1 fruit fly cellular context compared by ENCODE assay signal in genomic region chr3L:19326029-19326428, dm6.
TF ChIP-seq lines count a peak whose summit lies in the region.

No protein-coding gene starts in this region.

TF ChIP-seq in whole organism, embryonic, 481 proteins besides CTCF, POLR2A, EP300 and RAD21 (continued from another document):
- TF ChIP-seq CG7745 (tag; optimal IDR thresholded peaks at IDR 0.05; lab: Kevin White, UChicago) (no peak), CG11093 (GFP tag; IDR thresholded peaks at IDR 0.05; lab: Robert Waterston, UW) (no peak), CG17359 (tag; optimal IDR thresholded peaks at IDR 0.05; lab: Kevin White, UChicago) (peak; percentile 13), dm (GFP tag; optimal IDR thresholded peaks at IDR 0.05; lab: Kevin White, UChicago) (no peak), CG7963 (GFP tag; IDR thresholded peaks at IDR 0.05; lab: Robert Waterston, UW; ENCODE audit: partially characterized antibody) (no peak), sens (GFP tag; lab: Kevin White, UChicago) (no peak), ap (GFP tag; IDR thresholded peaks at IDR 0.05; lab: Robert Waterston, UW) (no peak), CG7271 (tag; optimal IDR thresholded peaks at IDR 0.05; lab: Kevin White, UChicago) (no peak), grau (tag; optimal IDR thresholded peaks at IDR 0.05; lab: Kevin White, UChicago) (peak; percentile 68), CG11695 (GFP tag; IDR thresholded peaks at IDR 0.05; lab: Robert Waterston, UW) (no peak; the same call in 2 of the 3 replicates), zf30C (GFP tag; optimal IDR thresholded peaks at IDR 0.05; lab: Kevin White, UChicago) (no peak), org-1 (GFP tag; optimal IDR thresholded peaks at IDR 0.05; lab: Kevin White, UChicago) (no peak), CG1603 (tag; optimal IDR thresholded peaks at IDR 0.05; lab: Kevin White, UChicago) (no peak), Ets65A (GFP tag; lab: Kevin White, UChicago) (peak; percentile 91), fd102C (GFP tag; optimal IDR thresholded peaks at IDR 0.05; lab: Kevin White, UChicago) (no peak), CG14050 (GFP tag; IDR thresholded peaks at IDR 0.05; lab: Robert Waterston, UW) (0 out of 3 replicates have a peak, but pooled peaks have one; percentile 19), Bdp1 (GFP tag; optimal IDR thresholded peaks at IDR 0.05; lab: Kevin White, UChicago) (no peak), so (GFP tag; IDR thresholded peaks at IDR 0.05; lab: Robert Waterston, UW) (0 out of 3 replicates have a peak, but pooled peaks have one; percentile 33), B-H2 (GFP tag; optimal IDR thresholded peaks at IDR 0.05; lab: Kevin White, UChicago) (no peak), cwo (GFP tag; optimal IDR thresholded peaks at IDR 0.05; lab: Kevin White, UChicago) (no peak), tgo (GFP tag; IDR thresholded peaks at IDR 0.05; lab: Robert Waterston, UW) (peak; percentile 32; the same call in 2 of the 3 replicates), PHDP (tag; optimal IDR thresholded peaks at IDR 0.05; lab: Kevin White, UChicago) (peak; percentile 32), nmo (GFP tag; optimal IDR thresholded peaks at IDR 0.05; lab: Kevin White, UChicago) (peak; percentile 22), phol (tag; optimal IDR thresholded peaks at IDR 0.05; lab: Kevin White, UChicago) (peak; percentile 16), CG4360 (GFP tag; IDR thresholded peaks at IDR 0.05; lab: Robert Waterston, UW) (no peak), tll (GFP tag; optimal IDR thresholded peaks at IDR 0.05; lab: Kevin White, UChicago) (no peak), unpg (GFP tag; optimal IDR thresholded peaks at IDR 0.05; lab: Kevin White, UChicago) (peak; percentile 42), Aef1 (GFP tag; IDR thresholded peaks at IDR 0.05; lab: Robert Waterston, UW) (peak; percentile 38; the same call in 2 of the 3 replicates), Dll (GFP tag; IDR thresholded peaks at IDR 0.05; lab: Robert Waterston, UW; ENCODE audit: partially characterized antibody) (no peak), CG4282 (GFP tag; optimal IDR thresholded peaks at IDR 0.05; lab: Kevin White, UChicago) (no peak), nerfin-1 (tag; optimal IDR thresholded peaks at IDR 0.05; lab: Kevin White, UChicago) (no peak), Lhr (GFP tag; optimal IDR thresholded peaks at IDR 0.05; lab: Kevin White, UChicago) (no peak), bsh (GFP tag; optimal IDR thresholded peaks at IDR 0.05; lab: Kevin White, UChicago) (peak in 1 of 2 experiments; percentile 39), CG6689 (GFP tag; IDR thresholded peaks at IDR 0.05; lab: Robert Waterston, UW) (peak; percentile 45; the same call in 1 of the 2 replicates), nerfin-2 (GFP tag; IDR thresholded peaks at IDR 0.05; lab: Robert Waterston, UW; ENCODE audit: partially characterized antibody) (no peak), CG5953 (GFP tag; IDR thresholded peaks at IDR 0.05; lab: Robert Waterston, UW) (0 out of 2 replicates have a peak, but pooled peaks have one; percentile 32), Drgx (GFP tag; IDR thresholded peaks at IDR 0.05; lab: Robert Waterston, UW) (peak; percentile 79), Sin3A (optimal IDR thresholded peaks at IDR 0.05; lab: Kevin White, UChicago) (no peak), vvl (GFP tag; IDR thresholded peaks at IDR 0.05; lab: Robert Waterston, UW) (0 out of 2 replicates have a peak, but pooled peaks have one; percentile 32), hbn (GFP tag; IDR thresholded peaks at IDR 0.05; lab: Robert Waterston, UW; ENCODE audit: partially characterized antibody) (no peak), gsb-n (tag; optimal IDR thresholded peaks at IDR 0.05; lab: Kevin White, UChicago) (peak; percentile 6), CG4707 (GFP tag; optimal IDR thresholded peaks at IDR 0.05; lab: Kevin White, UChicago) (no peak), CG13424 (tag; optimal IDR thresholded peaks at IDR 0.05; lab: Kevin White, UChicago) (peak; percentile 26), gem (tag; optimal IDR thresholded peaks at IDR 0.05; lab: Kevin White, UChicago) (peak; percentile 55), CG6791 (GFP tag; IDR thresholded peaks at IDR 0.05; lab: Robert Waterston, UW; ENCODE audit: partially characterized antibody) (no peak), CG2129 (GFP tag; IDR thresholded peaks at IDR 0.05; lab: Robert Waterston, UW; ENCODE audit: partially characterized antibody) (no peak), pho (GFP tag; optimal IDR thresholded peaks at IDR 0.05; lab: Kevin White, UChicago) (no peak), YL-1 (GFP tag; optimal IDR thresholded peaks at IDR 0.05; lab: Kevin White, UChicago) (no peak), ssp (GFP tag; IDR thresholded peaks at IDR 0.05; lab: Robert Waterston, UW) (0 out of 2 replicates have a peak, but pooled peaks have one; percentile 7), peb (GFP tag; IDR thresholded peaks at IDR 0.05; lab: Robert Waterston, UW) (no peak), CG9817 (tag; optimal IDR thresholded peaks at IDR 0.05; lab: Kevin White, UChicago) (peak; percentile 12), CG7839 (tag; optimal IDR thresholded peaks at IDR 0.05; lab: Kevin White, UChicago) (peak; percentile 29), pum (GFP tag; optimal IDR thresholded peaks at IDR 0.05; lab: Kevin White, UChicago) (no peak), CG5180 (GFP tag; optimal IDR thresholded peaks at IDR 0.05; lab: Kevin White, UChicago) (no peak), CG18011 (GFP tag; optimal IDR thresholded peaks at IDR 0.05; lab: Kevin White, UChicago) (no peak), CG10147 (GFP tag; optimal IDR thresholded peaks at IDR 0.05; lab: Kevin White, UChicago) (no peak), Dref (GFP tag; IDR thresholded peaks at IDR 0.05; lab: Robert Waterston, UW) (no peak), Sry-δ (GFP tag; optimal IDR thresholded peaks at IDR 0.05; lab: Kevin White, UChicago) (no peak), Vsx1 (GFP tag; optimal IDR thresholded peaks at IDR 0.05; lab: Kevin White, UChicago) (no peak), salm (tag; optimal IDR thresholded peaks at IDR 0.05; lab: Kevin White, UChicago) (no peak), CG7357 (GFP tag; IDR thresholded peaks at IDR 0.05; lab: Robert Waterston, UW) (no peak), CG17328 (GFP tag; IDR thresholded peaks at IDR 0.05; lab: Robert Waterston, UW) (peak; percentile 66), CG10366 (GFP tag; IDR thresholded peaks at IDR 0.05; lab: Robert Waterston, UW) (peak; percentile 48), knrl (GFP tag; IDR thresholded peaks at IDR 0.05; lab: Robert Waterston, UW; ENCODE audit: partially characterized antibody) (no peak), CG34422 (GFP tag; IDR thresholded peaks at IDR 0.05; lab: Robert Waterston, UW) (no peak), HmgD (GFP tag; optimal IDR thresholded peaks at IDR 0.05; lab: Kevin White, UChicago) (no peak), MTF-1 (GFP tag; optimal IDR thresholded peaks at IDR 0.05; lab: Kevin White, UChicago; ENCODE audit: borderline replicate concordance) (no peak), Bgb (GFP tag; IDR thresholded peaks at IDR 0.05; lab: Robert Waterston, UW; ENCODE audit: partially characterized antibody) (no peak), CG17829 (tag; optimal IDR thresholded peaks at IDR 0.05; lab: Kevin White, UChicago) (no peak), CG5245 (GFP tag; optimal IDR thresholded peaks at IDR 0.05; lab: Kevin White, UChicago) (no peak), Trl (optimal IDR thresholded peaks at IDR 0.05; lab: Kevin White, UChicago) (no peak), Trl (GFP tag; optimal IDR thresholded peaks at IDR 0.05; lab: Kevin White, UChicago) (no peak), GATAe (GFP tag; conservative IDR thresholded peaks at IDR 0.05; lab: Robert Waterston, UW) (no peak), CG3065 (GFP tag; optimal IDR thresholded peaks at IDR 0.05; lab: Kevin White, UChicago) (no peak), pzg (GFP tag; optimal IDR thresholded peaks at IDR 0.05; lab: Kevin White, UChicago) (no peak), jumu (GFP tag; optimal IDR thresholded peaks at IDR 0.05; lab: Kevin White, UChicago) (no peak), CG8388 (GFP tag; optimal IDR thresholded peaks at IDR 0.05; lab: Kevin White, UChicago) (peak; percentile 13), CG8290 (GFP tag; optimal IDR thresholded peaks at IDR 0.05; lab: Kevin White, UChicago) (no peak), CG8290 (tag; optimal IDR thresholded peaks at IDR 0.05; lab: Kevin White, UChicago) (no peak), pb (GFP tag; optimal IDR thresholded peaks at IDR 0.05; lab: Kevin White, UChicago) (no peak), ranshi (GFP tag; IDR thresholded peaks at IDR 0.05; lab: Robert Waterston, UW) (no peak), pros (GFP tag; optimal IDR thresholded peaks at IDR 0.05; lab: Kevin White, UChicago) (no peak)
